Worm (Caenorhabditis elegans) whole organism, mixed stage, embryonic: ENCODE results near the gene bath-46.

Source experiments
- blmp-1 ChIP-seq: fragments of 150-350 bp; optimal IDR thresholded peaks from 2 replicates; lab custom pipeline; 2014; ENCODE audit warnings: missing biosample characterization, missing genetic modification characterization
- ceh-39 ChIP-seq: fragments of 150-350 bp; optimal IDR thresholded peaks from 2 replicates; lab custom pipeline; 2014; ENCODE audit warnings: missing biosample characterization, missing genetic modification characterization
- drap-1 ChIP-seq: fragments of 200-800 bp; sonication (Bioruptor generic); optimal IDR thresholded peaks from 3 replicates; lab custom pipeline; 2018; ENCODE audit warnings: mild to moderate bottlenecking, missing genetic modification characterization, missing compliant biosample characterization
- lin-13 ChIP-seq: fragments of 150-350 bp; optimal IDR thresholded peaks from 2 replicates; lab custom pipeline; 2014; ENCODE audit warnings: missing biosample characterization, missing genetic modification characterization
- mep-1 ChIP-seq: fragments of 150-350 bp; optimal IDR thresholded peaks from 2 replicates; lab custom pipeline; 2017; ENCODE audit warnings: missing biosample characterization, missing genetic modification reagents, missing genetic modification characterization, inconsistent platforms
- nhr-76 ChIP-seq: sonication (generic microtip); optimal IDR thresholded peaks from 2 replicates; lab custom pipeline; 2017; ENCODE audit warnings: missing biosample characterization, missing genetic modification characterization
- pha-4 ChIP-seq: fragments of 150-350 bp; optimal IDR thresholded peaks from 2 replicates; lab custom pipeline; 2018; ENCODE audit warnings: missing biosample characterization, missing genetic modification reagents, missing genetic modification characterization
- sptf-1 ChIP-seq: sonication (generic microtip); optimal IDR thresholded peaks from 2 replicates; lab custom pipeline; 2017; ENCODE audit warnings: mild to moderate bottlenecking, missing genetic modification characterization, moderate library complexity, missing compliant biosample characterization
- unc-62 ChIP-seq: fragments of 150-350 bp; optimal IDR thresholded peaks from 2 replicates; lab custom pipeline; 2014; ENCODE audit warnings: missing biosample characterization, missing genetic modification reagents, missing genetic modification characterization

ce11 chrII:1616382-1616781 is 18.7 kb downstream of the bath-46 start, which contains the start of gene fbxa-165:
- TF ChIP-seq drap-1 (GFP tag; lab: Kevin White, UChicago) (no peak), pha-4 (no peak), sptf-1 (tag; lab: Kevin White, UChicago) (no peak), unc-62 (GFP tag; lab: Kevin White, UChicago) (no peak), mep-1 (tag; lab: Kevin White, UChicago) (no peak), lin-13 (tag; lab: Kevin White, UChicago) (no peak), ceh-39 (no peak), blmp-1 (tag; lab: Kevin White, UChicago) (no peak), nhr-76 (tag; lab: Kevin White, UChicago) (no peak)
